Worm (Caenorhabditis elegans) whole organism, young adult: ENCODE results near the gene Y48C3A.5.

Experiments used
- B0261.1 ChIP-seq: sonication (generic microtip); optimal IDR thresholded peaks from 2 replicates; lab custom pipeline; 2016; ENCODE audit warnings: mild to moderate bottlenecking, missing genetic modification characterization, moderate library complexity, missing compliant biosample characterization
- F22D6.2 ChIP-seq: sonication (generic microtip); optimal IDR thresholded peaks from 2 replicates; lab custom pipeline; 2016; ENCODE audit warnings: mild to moderate bottlenecking, missing genetic modification characterization, missing compliant biosample characterization
- F33H1.4 ChIP-seq: fragments of 200-800 bp; sonication (Bioruptor generic); IDR thresholded peaks from 2 replicates; pipeline ENCODE4 v1.3.6; 2022; ENCODE audit warnings: missing genetic modification reagents, missing genetic modification characterization, missing compliant biosample characterization
- F49E8.2 ChIP-seq: sonication (generic microtip); optimal IDR thresholded peaks from 3 replicates; lab custom pipeline; 2017; ENCODE audit warnings: missing genetic modification characterization, mild to moderate bottlenecking, missing compliant biosample characterization, antibody characterized with exemption, moderate library complexity; ENCODE audit not compliant: insufficient read depth
- Y53F4B.3 ChIP-seq: fragments of 200-800 bp; sonication (Bioruptor generic); IDR thresholded peaks from 2 replicates; pipeline ENCODE4 v1.3.6; 2022; ENCODE audit warnings: missing genetic modification reagents, missing genetic modification characterization, missing compliant biosample characterization
- Y67H2A.10 ChIP-seq: fragments of 200-800 bp; sonication (Bioruptor generic); conservative IDR thresholded peaks from 2 replicates; pipeline ENCODE4 v1.3.6; 2022; ENCODE audit warnings: missing genetic modification reagents, missing genetic modification characterization, missing compliant biosample characterization
- Y95B8A.8 ChIP-seq: fragments of 200-800 bp; sonication (Bioruptor generic); IDR thresholded peaks from 2 replicates; pipeline ENCODE4 v1.3.6; 2022; ENCODE audit warnings: missing genetic modification reagents, missing genetic modification characterization, missing compliant biosample characterization
- ZK185.1 ChIP-seq: sonication (generic microtip); optimal IDR thresholded peaks from 2 replicates; lab custom pipeline; 2016; ENCODE audit warnings: mild to moderate bottlenecking, missing genetic modification characterization, missing compliant biosample characterization; ENCODE audit not compliant: poor library complexity, severe bottlenecking
- aptf-2 ChIP-seq: fragments of 200-800 bp; sonication (Bioruptor generic); conservative IDR thresholded peaks from 2 replicates; pipeline ENCODE4 v1.3.6; 2022; ENCODE audit warnings: missing genetic modification reagents, missing genetic modification characterization, missing compliant biosample characterization
- aptf-3 ChIP-seq: fragments of 200-800 bp; sonication (Bioruptor generic); IDR thresholded peaks from 2 replicates; pipeline ENCODE4 v1.3.6; 2022; ENCODE audit warnings: missing genetic modification characterization, missing compliant biosample characterization
- atf-7 ChIP-seq: sonication (generic microtip); optimal IDR thresholded peaks from 2 replicates; lab custom pipeline; 2017; ENCODE audit warnings: mild to moderate bottlenecking, missing genetic modification characterization, missing compliant biosample characterization
- bed-1 ChIP-seq: fragments of 200-800 bp; sonication (Bioruptor generic); IDR thresholded peaks from 2 replicates; pipeline ENCODE4 v1.3.6; 2022; ENCODE audit warnings: missing genetic modification reagents, missing genetic modification characterization, missing compliant biosample characterization
- ceh-79 ChIP-seq: sonication (generic microtip); optimal IDR thresholded peaks from 2 replicates; lab custom pipeline; 2017; ENCODE audit warnings: mild to moderate bottlenecking, missing genetic modification characterization, missing compliant biosample characterization
- ceh-91 ChIP-seq: fragments of 200-800 bp; sonication (Bioruptor generic); IDR thresholded peaks from 2 replicates; pipeline ENCODE4 v1.3.6; 2022; ENCODE audit warnings: missing genetic modification reagents, missing genetic modification characterization, missing compliant biosample characterization
- efl-1 ChIP-seq: fragments of 150-350 bp; optimal IDR thresholded peaks from 2 replicates; lab custom pipeline; 2014; ENCODE audit warnings: missing biosample characterization, missing genetic modification reagents, missing genetic modification characterization
- ekl-4 ChIP-seq: fragments of 200-800 bp; sonication (Bioruptor generic); IDR thresholded peaks from 2 replicates; pipeline ENCODE4 v1.3.6; 2022; ENCODE audit warnings: missing genetic modification reagents, missing genetic modification characterization, missing compliant biosample characterization
- him-1 ChIP-seq: sonication (generic microtip); optimal IDR thresholded peaks from 2 replicates; lab custom pipeline; 2016; ENCODE audit warnings: missing genotype, missing genetic modification reagents, missing genetic modification characterization, missing compliant biosample characterization
- hlh-12 ChIP-seq: sonication (generic microtip); optimal IDR thresholded peaks from 2 replicates; lab custom pipeline; 2016; ENCODE audit warnings: missing genetic modification characterization, missing compliant biosample characterization
- hsf-1 ChIP-seq: fragments of 200-800 bp; sonication (Bioruptor generic); IDR thresholded peaks from 2 replicates; pipeline ENCODE4 v1.3.6; 2022; ENCODE audit warnings: missing genetic modification reagents, missing genetic modification characterization, missing compliant biosample characterization
- lin-54 ChIP-seq: fragments of 200-800 bp; sonication (Bioruptor generic); optimal IDR thresholded peaks from 2 replicates; lab custom pipeline; 2018; ENCODE audit warnings: mild to moderate bottlenecking, missing genetic modification characterization, missing compliant biosample characterization
- lsl-1 ChIP-seq: fragments of 200-800 bp; sonication (Bioruptor generic); optimal IDR thresholded peaks from 2 replicates; lab custom pipeline; 2018; ENCODE audit warnings: mild to moderate bottlenecking, missing genetic modification characterization, moderate library complexity, missing compliant biosample characterization
- madf-6 ChIP-seq: fragments of 200-800 bp; sonication (Bioruptor generic); IDR thresholded peaks from 2 replicates; pipeline ENCODE4 v1.3.6; 2022; ENCODE audit warnings: missing genetic modification reagents, missing genetic modification characterization, missing compliant biosample characterization
- madf-8 ChIP-seq: fragments of 200-800 bp; sonication (Bioruptor generic); conservative IDR thresholded peaks from 2 replicates; pipeline ENCODE4 v1.3.6; 2022; ENCODE audit warnings: missing genetic modification reagents, missing genetic modification characterization, missing compliant biosample characterization
- mcd-1 ChIP-seq: fragments of 200-800 bp; sonication (Bioruptor generic); IDR thresholded peaks from 2 replicates; pipeline ENCODE4 v1.3.6; 2022; ENCODE audit warnings: missing genetic modification reagents, missing genetic modification characterization, missing compliant biosample characterization
- mxl-1 ChIP-seq: sonication (generic microtip); optimal IDR thresholded peaks from 2 replicates; lab custom pipeline; 2016; ENCODE audit warnings: missing genetic modification characterization, missing compliant biosample characterization
- nhr-80 ChIP-seq: sonication (generic microtip); optimal IDR thresholded peaks from 2 replicates; lab custom pipeline; 2016; ENCODE audit warnings: missing genetic modification characterization, missing compliant biosample characterization
- pbrm-1 ChIP-seq: fragments of 200-800 bp; sonication (Bioruptor generic); IDR thresholded peaks from 2 replicates; pipeline ENCODE4 v1.3.6; 2022; ENCODE audit warnings: missing genetic modification reagents, missing genetic modification characterization, missing compliant biosample characterization
- pha-4 ChIP-seq: fragments of 150-350 bp; sonication (generic microtip); optimal IDR thresholded peaks from 2 replicates; lab custom pipeline; 2014; ENCODE audit warnings: missing biosample characterization, missing genetic modification reagents, missing genetic modification characterization
- rec-8 ChIP-seq, 2 experiments: sonication (generic microtip); optimal IDR thresholded peaks; 2 replicates each; lab custom pipeline; 2016; ENCODE audit warnings: mild to moderate bottlenecking in 2 of 2, missing genetic modification characterization in 2 of 2, missing genetic modification reagents in 2 of 2, missing genotype in 2 of 2, missing biosample characterization in 1 of 2, missing compliant biosample characterization in 1 of 2, moderate library complexity in 1 of 2
- snpc-3.4 ChIP-seq: sonication (generic microtip); optimal IDR thresholded peaks from 2 replicates; lab custom pipeline; 2017; ENCODE audit warnings: missing genetic modification characterization, mild to moderate bottlenecking, missing compliant biosample characterization, antibody characterized with exemption, moderate library complexity, missing genotype, missing genetic modification reagents
- sptf-2 ChIP-seq: fragments of 200-800 bp; sonication (Bioruptor generic); optimal IDR thresholded peaks from 2 replicates; lab custom pipeline; 2018; ENCODE audit warnings: mild to moderate bottlenecking, missing genetic modification characterization, missing compliant biosample characterization
- tbx-9 ChIP-seq: sonication (generic microtip); optimal IDR thresholded peaks from 2 replicates; lab custom pipeline; 2016; ENCODE audit warnings: borderline replicate concordance, missing genetic modification characterization, inconsistent platforms, missing compliant biosample characterization
- unc-62 ChIP-seq: fragments of 150-350 bp; optimal IDR thresholded peaks from 2 replicates; lab custom pipeline; 2014; ENCODE audit warnings: missing biosample characterization, missing genetic modification reagents, missing genetic modification characterization
- xnd-1 ChIP-seq: sonication (generic microtip); optimal IDR thresholded peaks from 2 replicates; lab custom pipeline; 2016; ENCODE audit warnings: missing genotype, missing genetic modification reagents, missing genetic modification characterization, missing compliant biosample characterization
- zfh-2 ChIP-seq: fragments of 200-800 bp; sonication (Bioruptor generic); conservative IDR thresholded peaks from 2 replicates; pipeline ENCODE4 v1.3.6; 2022; ENCODE audit warnings: missing genetic modification reagents, missing genetic modification characterization, missing compliant biosample characterization
- ztf-28 ChIP-seq: fragments of 200-800 bp; sonication (Bioruptor generic); IDR thresholded peaks from 2 replicates; pipeline ENCODE4 v1.3.6; 2022; ENCODE audit warnings: missing genetic modification reagents, missing genetic modification characterization, missing compliant biosample characterization
- ztf-3 ChIP-seq: fragments of 200-800 bp; sonication (Bioruptor generic); optimal IDR thresholded peaks from 2 replicates; lab custom pipeline; 2018; ENCODE audit warnings: mild to moderate bottlenecking, missing genetic modification characterization, missing compliant biosample characterization

The Y48C3A.5 gene

DNA sequence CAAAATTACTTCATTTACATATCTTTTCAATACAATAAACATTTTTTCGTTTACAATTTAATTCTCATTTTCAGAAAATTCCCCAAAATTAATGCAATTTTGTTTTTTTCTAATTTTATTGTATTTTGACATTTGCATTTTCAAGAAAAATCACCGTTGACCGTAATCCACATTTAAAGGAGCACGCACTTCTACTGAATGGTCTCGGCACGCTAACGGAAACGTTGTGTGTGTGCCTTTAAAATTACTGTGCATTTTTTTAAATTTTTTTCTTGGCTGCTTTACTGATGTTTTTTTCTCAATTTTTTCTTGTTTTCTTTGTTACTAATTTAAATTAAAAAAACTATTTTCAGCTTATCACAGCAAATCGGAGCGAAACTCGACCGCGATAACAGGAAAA lies 10.3 kb upstream of the Y48C3A.5 start:
- TF ChIP-seq snpc-3.4 (tag; lab: Kevin White, UChicago) (peak; percentile 21), lsl-1 (GFP tag; lab: Kevin White, UChicago) (peak; percentile 92), Y95B8A.8 (no peak), unc-62 (no peak), mxl-1 (tag; lab: Kevin White, UChicago) (no peak), xnd-1 (tag; lab: Kevin White, UChicago) (peak; percentile 85), lin-54 (GFP tag; lab: Kevin White, UChicago) (peak; percentile 56), him-1 (tag; lab: Kevin White, UChicago) (peak; percentile 36), tbx-9 (tag; lab: Kevin White, UChicago) (no peak), F22D6.2 (no peak), ztf-28 (GFP tag; lab: Robert Waterston, UW) (no peak), pbrm-1 (GFP tag; lab: Robert Waterston, UW) (no peak), F49E8.2 (tag; lab: Kevin White, UChicago) (peak; percentile 53), pha-4 (no peak), madf-6 (peak; percentile 93), F33H1.4 (GFP tag; lab: Robert Waterston, UW) (peak; percentile 91), aptf-3 (GFP tag; lab: Robert Waterston, UW) (no peak), ztf-3 (GFP tag; lab: Kevin White, UChicago) (no peak), Y67H2A.10 (GFP tag; lab: Robert Waterston, UW) (no peak), hsf-1 (GFP tag; lab: Robert Waterston, UW) (no peak), nhr-80 (no peak), efl-1 (GFP tag; lab: Kevin White, UChicago) (peak; percentile 43), mcd-1 (GFP tag; lab: Robert Waterston, UW) (0 out of 2 replicates have a peak, but pooled peaks have one; percentile 14), rec-8 (tag; optimal IDR thresholded peaks at IDR 0.05; lab: Kevin White, UChicago) (no peak), atf-7 (tag; lab: Kevin White, UChicago) (no peak), ceh-91 (peak; percentile 38; the same call in 1 of the 2 replicates), ZK185.1 (tag; lab: Kevin White, UChicago) (no peak), madf-8 (GFP tag; lab: Robert Waterston, UW) (peak; percentile 61)
- TF ChIP-seq, all 124 proteins: peak for 12

DNA sequence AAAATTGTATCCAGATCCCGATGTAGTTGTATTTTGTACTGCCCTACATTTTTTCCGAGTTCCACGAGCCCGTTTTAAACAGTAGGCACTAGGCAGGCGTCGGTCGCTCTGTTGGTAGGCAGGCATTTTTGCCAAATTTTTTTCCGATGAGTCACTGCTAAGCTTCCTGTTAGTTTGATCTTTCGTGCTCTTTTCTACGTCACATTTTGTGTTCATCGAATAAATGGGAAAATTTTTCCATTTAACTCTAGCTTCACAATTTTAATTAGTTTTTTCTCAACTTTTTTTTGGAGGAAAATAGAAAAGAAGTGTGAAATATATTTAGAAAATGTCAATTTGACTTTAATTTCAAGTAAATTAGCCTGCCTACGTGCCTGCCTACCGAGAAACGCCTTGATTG lies 3.6 kb upstream of the Y48C3A.5 start:
- TF ChIP-seq Y53F4B.3 (GFP tag; lab: Robert Waterston, UW) (no peak), him-1 (tag; lab: Kevin White, UChicago) (no peak), zfh-2 (no peak), xnd-1 (tag; lab: Kevin White, UChicago) (no peak), B0261.1 (tag; lab: Kevin White, UChicago) (no peak), hlh-12 (no peak), bed-1 (no peak), ceh-79 (tag; lab: Kevin White, UChicago) (no peak), lsl-1 (GFP tag; lab: Kevin White, UChicago) (no peak)
- TF ChIP-seq, all 124 proteins: peak for 0

DNA sequence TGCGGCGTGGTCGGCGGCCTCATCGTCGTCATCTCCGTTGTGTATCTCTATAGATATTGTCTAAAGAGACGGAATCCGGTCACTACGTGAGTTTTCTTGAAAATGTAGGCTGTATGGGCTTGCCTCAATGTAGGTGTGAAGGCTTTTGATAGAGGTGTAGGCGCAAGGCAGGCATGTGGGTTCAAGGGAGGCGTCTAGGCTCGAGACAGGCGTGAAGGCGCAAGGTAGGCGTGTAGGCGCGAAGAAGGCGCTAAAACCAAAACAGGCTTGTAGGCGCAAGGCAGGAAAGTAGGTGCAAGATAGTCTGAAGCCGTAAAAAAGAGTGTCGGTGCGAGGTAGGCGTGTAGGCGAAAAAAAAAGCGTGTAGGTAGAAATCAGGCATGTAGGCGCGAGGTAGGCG lies 7.3 kb downstream of the Y48C3A.5 start:
- TF ChIP-seq aptf-2 (GFP tag; lab: Robert Waterston, UW) = 0 out of 2 replicates have a peak, but pooled peaks have one; percentile 17
- no peak for TF ChIP-seq ekl-4
- TF ChIP-seq sptf-2 (GFP tag; lab: Kevin White, UChicago) = no peak
- TF ChIP-seq zfh-2 = 0 out of 2 replicates have a peak, but pooled peaks have one; percentile 13
